Fruit fly (Drosophila melanogaster): Measurements from ENCODE around the gene CG31041.

DNA sequence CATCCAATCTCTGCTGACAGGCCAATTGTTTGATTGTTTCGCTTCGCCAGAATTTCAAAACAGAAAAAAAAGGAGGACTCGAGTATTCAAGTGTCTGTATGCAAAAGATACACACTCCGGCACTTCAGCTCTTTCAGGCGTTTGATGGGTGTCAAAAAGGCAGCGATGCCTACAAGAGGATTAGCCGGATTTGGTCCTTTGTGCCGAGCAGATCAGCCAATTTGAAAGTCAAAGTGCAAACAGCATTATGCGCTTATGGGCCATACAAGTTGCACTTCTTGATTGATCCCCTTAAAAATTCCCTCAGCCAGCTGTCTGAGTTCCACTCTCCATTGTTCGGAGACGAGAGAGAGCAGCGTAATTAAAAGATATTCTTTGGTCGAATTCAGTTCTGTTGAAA lies 44.3 kb downstream of the CG31041 start:
- TF ChIP-seq ovo (GFP tag; optimal IDR thresholded peaks at IDR 0.05) (no peak), Clk (GFP tag; optimal IDR thresholded peaks at IDR 0.05) (no peak), CG5204 (GFP tag; optimal IDR thresholded peaks at IDR 0.05) (no peak), Mnt (GFP tag; optimal IDR thresholded peaks at IDR 0.05) (no peak), CG14711 (tag; optimal IDR thresholded peaks at IDR 0.05) (no peak), cic (GFP tag; optimal IDR thresholded peaks at IDR 0.05) (no peak), bab1 (GFP tag; optimal IDR thresholded peaks at IDR 0.05) (no peak), cnc (optimal IDR thresholded peaks at IDR 0.05) (no peak)

Measured in whole organism, adult.